Worm (Caenorhabditis elegans) whole organism, L1 larva: ENCODE measurements around the gene stim-1.

ENCODE experiments used
- C34B4.2 ChIP-seq: sonication (generic microtip); optimal IDR thresholded peaks from 2 replicates; lab custom pipeline; 2017; ENCODE audit warnings: mild to moderate bottlenecking, missing genetic modification characterization, missing compliant biosample characterization
- alr-1 ChIP-seq: fragments of 200-800 bp; sonication (Bioruptor generic); optimal IDR thresholded peaks from 2 replicates; lab custom pipeline; 2018; ENCODE audit warnings: borderline replicate concordance, mild to moderate bottlenecking, missing genetic modification characterization, missing compliant biosample characterization
- ama-1 ChIP-seq: fragments of 150-350 bp; optimal IDR thresholded peaks from 2 replicates; lab custom pipeline; 2014
- ceh-8 ChIP-seq: fragments of 200-800 bp; sonication (Bioruptor generic); optimal IDR thresholded peaks from 2 replicates; lab custom pipeline; 2018; ENCODE audit warnings: mild to moderate bottlenecking, missing genetic modification characterization, moderate library complexity, missing compliant biosample characterization
- ceh-82 ChIP-seq, 3 experiments: fragments of 150-350 bp in 1 of 3; sonication (generic microtip) in 2 of 3; optimal IDR thresholded peaks; 2 replicates each; lab custom pipeline; 2014 to 2017; ENCODE audit warnings: missing biosample characterization in 3 of 3, missing genetic modification characterization in 3 of 3
- ceh-90 ChIP-seq: sonication (generic microtip); optimal IDR thresholded peaks from 2 replicates; lab custom pipeline; 2016; ENCODE audit warnings: missing genetic modification characterization, missing compliant biosample characterization
- ces-1 ChIP-seq: fragments of 150-350 bp; optimal IDR thresholded peaks from 2 replicates; lab custom pipeline; 2014; ENCODE audit warnings: missing biosample characterization, missing genetic modification reagents, missing genetic modification characterization
- efl-1 ChIP-seq, 4 experiments: fragments of 150-350 bp; optimal IDR thresholded peaks in 3 of 4; peaks in 1 of 4; 1 replicate in 1 of 4; 2 replicates in 3 of 4; lab custom pipeline; 2014; ENCODE audit warnings: missing biosample characterization in 2 of 4, missing genetic modification characterization in 2 of 4, missing genetic modification reagents in 2 of 4
- efl-3 ChIP-seq: fragments of 200-800 bp; sonication (Bioruptor generic); optimal IDR thresholded peaks from 2 replicates; lab custom pipeline; 2018; ENCODE audit warnings: mild to moderate bottlenecking, missing genetic modification characterization, missing compliant biosample characterization
- egl-27 ChIP-seq, 2 experiments: fragments of 150-350 bp in 1 of 2; sonication (generic microtip); optimal IDR thresholded peaks; 3 replicates each; lab custom pipeline; 2017 to 2018; ENCODE audit warnings: missing biosample characterization in 2 of 2, missing genetic modification characterization in 2 of 2, missing genetic modification reagents in 2 of 2
- ets-5 ChIP-seq: fragments of 200-800 bp; sonication (Bioruptor generic); IDR thresholded peaks from 2 replicates; pipeline ENCODE4 v1.3.6; 2022; ENCODE audit warnings: missing genetic modification characterization, missing compliant biosample characterization
- fkh-10 ChIP-seq: sonication (generic microtip); optimal IDR thresholded peaks from 2 replicates; lab custom pipeline; 2017; ENCODE audit warnings: missing biosample characterization, missing genetic modification reagents, missing genetic modification characterization
- fkh-4 ChIP-seq: sonication (generic microtip); optimal IDR thresholded peaks from 2 replicates; lab custom pipeline; 2016; ENCODE audit warnings: missing compliant biosample characterization, missing genetic modification characterization, borderline replicate concordance
- fkh-8 ChIP-seq: sonication (generic microtip); optimal IDR thresholded peaks from 2 replicates; lab custom pipeline; 2016; ENCODE audit warnings: mild to moderate bottlenecking, missing genetic modification characterization, missing compliant biosample characterization
- grh-1 ChIP-seq: fragments of 200-800 bp; sonication (Bioruptor generic); IDR thresholded peaks from 2 replicates; pipeline ENCODE4 v1.3.6; 2022; ENCODE audit warnings: missing genetic modification reagents, missing genetic modification characterization, missing compliant biosample characterization
- hlh-17 ChIP-seq: fragments of 200-800 bp; sonication (Bioruptor generic); optimal IDR thresholded peaks from 2 replicates; lab custom pipeline; 2018; ENCODE audit warnings: missing genetic modification characterization, mild to moderate bottlenecking, missing compliant biosample characterization, moderate library complexity, borderline replicate concordance
- hpl-2 ChIP-seq: fragments of 150-350 bp; optimal IDR thresholded peaks from 2 replicates; lab custom pipeline; 2014; ENCODE audit warnings: missing biosample characterization, missing genetic modification reagents, missing genetic modification characterization
- jun-1 ChIP-seq: fragments of 150-350 bp; optimal IDR thresholded peaks from 2 replicates; lab custom pipeline; 2014; ENCODE audit warnings: missing biosample characterization, missing genetic modification reagents, missing genetic modification characterization
- lin-14 ChIP-seq: fragments of 200-800 bp; sonication (Bioruptor generic); optimal IDR thresholded peaks from 2 replicates; lab custom pipeline; 2018; ENCODE audit warnings: mild to moderate bottlenecking, missing genetic modification characterization, moderate library complexity, missing compliant biosample characterization
- lin-35 ChIP-seq, 2 experiments: fragments of 150-350 bp; optimal IDR thresholded peaks; 2 replicates each; lab custom pipeline; 2014; ENCODE audit warnings: missing biosample characterization in 2 of 2, missing genetic modification characterization in 2 of 2, missing genetic modification reagents in 2 of 2
- lir-3 ChIP-seq: sonication (generic microtip); optimal IDR thresholded peaks from 2 replicates; lab custom pipeline; 2016; ENCODE audit warnings: mild to moderate bottlenecking, missing genetic modification characterization, moderate library complexity, missing compliant biosample characterization; ENCODE audit not compliant: poor library complexity
- lsy-2 ChIP-seq, 2 experiments: fragments of 150-350 bp; optimal IDR thresholded peaks; 2 replicates each; lab custom pipeline; 2014; ENCODE audit warnings: missing biosample characterization in 2 of 2, missing genetic modification characterization in 2 of 2
- nhr-19 ChIP-seq: fragments of 200-800 bp; sonication (Bioruptor generic); conservative IDR thresholded peaks from 2 replicates; pipeline ENCODE4 v1.3.6; 2022; ENCODE audit warnings: missing genetic modification characterization, missing compliant biosample characterization
- nhr-237 ChIP-seq: fragments of 150-350 bp; optimal IDR thresholded peaks from 2 replicates; lab custom pipeline; 2014; ENCODE audit warnings: missing biosample characterization, missing genetic modification characterization
- nhr-85 ChIP-seq: sonication (generic microtip); peaks from one replicate; lab custom pipeline; 2016; ENCODE audit warnings: missing genetic modification characterization, inconsistent platforms, missing compliant biosample characterization
- pqm-1 ChIP-seq: sonication (generic microtip); optimal IDR thresholded peaks from 3 replicates; lab custom pipeline; 2017; ENCODE audit warnings: missing biosample characterization, missing genetic modification characterization
- sox-4 ChIP-seq: sonication (generic microtip); optimal IDR thresholded peaks from 2 replicates; lab custom pipeline; 2016; ENCODE audit warnings: missing genetic modification characterization, missing compliant biosample characterization
- sup-37 ChIP-seq: fragments of 200-800 bp; sonication (Bioruptor generic); optimal IDR thresholded peaks from 2 replicates; lab custom pipeline; 2018; ENCODE audit warnings: mild to moderate bottlenecking, missing genetic modification characterization, missing compliant biosample characterization
- unc-30 ChIP-seq: sonication (generic microtip); optimal IDR thresholded peaks from 2 replicates; lab custom pipeline; 2017; ENCODE audit warnings: missing biosample characterization, missing genetic modification characterization
- unc-62 ChIP-seq: fragments of 150-350 bp; optimal IDR thresholded peaks from 2 replicates; lab custom pipeline; 2014; ENCODE audit warnings: missing biosample characterization, missing genetic modification reagents, missing genetic modification characterization

Gene stim-1

ce11 chrIII:418649-419048, at the start of gene stim-1:
Gene stim-1, minus strand, starts transcription at chrIII:418749.
- TF ChIP-seq egl-27 (tag; optimal IDR thresholded peaks at IDR 0.05; lab: Kevin White, UChicago) (no peak), lir-3 (tag; lab: Kevin White, UChicago) (no peak), ces-1 (no peak), hlh-17 (GFP tag; lab: Kevin White, UChicago) (no peak), unc-62 (GFP tag; lab: Kevin White, UChicago) (no peak), ets-5 (GFP tag; lab: Robert Waterston, UW) (no peak), lin-35 (GFP tag; optimal IDR thresholded peaks at IDR 0.05; lab: Kevin White, UChicago) (no peak), hpl-2 (no peak), C34B4.2 (tag; lab: Kevin White, UChicago) (no peak), nhr-237 (tag; lab: Kevin White, UChicago) (no peak)
- TF ChIP-seq, all 84 proteins: peak for 0

ce11 chrIII:463711-464110, 45.2 kb upstream of the stim-1 start, which contains the start of gene Y55B1BR.6:
Gene Y55B1BR.6, minus strand, starts transcription at chrIII:463811.
- TF ChIP-seq grh-1 (GFP tag; lab: Robert Waterston, UW) (no peak), fkh-4 (tag; lab: Kevin White, UChicago) (no peak), hlh-17 (GFP tag; lab: Kevin White, UChicago) (no peak), nhr-85 (tag; lab: Kevin White, UChicago) (no peak), ama-1 (lab: Kevin White, UChicago) (no peak), sup-37 (no peak), jun-1 (tag; lab: Kevin White, UChicago) (no peak), efl-3 (GFP tag; lab: Kevin White, UChicago) (no peak)

ce11 chrIII:455793-456192, 37.2 kb upstream of the stim-1 start:
- TF ChIP-seq lin-14 (peak; percentile 56), efl-3 (GFP tag; lab: Kevin White, UChicago) (no peak), lsy-2 (tag; optimal IDR thresholded peaks at IDR 0.05; lab: Kevin White, UChicago) (no peak), fkh-10 (GFP tag; lab: Kevin White, UChicago) (peak; percentile 82), nhr-19 (GFP tag; lab: Robert Waterston, UW) (no peak)

ce11 chrIII:446860-447259, 28.3 kb upstream of the stim-1 start:
- TF ChIP-seq ceh-8 (peak; percentile 91), alr-1 (no peak)
- TF ChIP-seq, all 84 proteins: peak for 1

- peak; percentile 83 for TF ChIP-seq alr-1
Measured at ce11 chrIII:445515-445914, 27.0 kb upstream of the stim-1 start.

ce11 chrIII:444101-444500, 25.6 kb upstream of the stim-1 start, which contains the start of gene Y55B1BR.8:
Gene Y55B1BR.8, plus strand, starts transcription at chrIII:444401.
- no peak for TF ChIP-seq ceh-82 (tag; optimal IDR thresholded peaks at IDR 0.05; lab: Kevin White, UChicago)
- TF ChIP-seq unc-30, result no peak
- TF ChIP-seq lin-35 (GFP tag; optimal IDR thresholded peaks at IDR 0.05; lab: Kevin White, UChicago), result no peak
- TF ChIP-seq fkh-8 (tag; lab: Kevin White, UChicago), result peak; percentile 25
- no peak for TF ChIP-seq pqm-1
- no peak for TF ChIP-seq lin-14
- no peak for TF ChIP-seq ceh-90
- TF ChIP-seq nhr-237 (tag; lab: Kevin White, UChicago), result no peak
- no peak for TF ChIP-seq sox-4 (tag; lab: Kevin White, UChicago)
- peak; percentile 52 for TF ChIP-seq ceh-8
- TF ChIP-seq lsy-2 (tag; optimal IDR thresholded peaks at IDR 0.05; lab: Kevin White, UChicago), result no peak
- no peak for TF ChIP-seq egl-27 (tag; optimal IDR thresholded peaks at IDR 0.05; lab: Kevin White, UChicago)
- no peak for TF ChIP-seq nhr-85 (tag; lab: Kevin White, UChicago)

ce11 chrIII:439926-440325, 21.4 kb upstream of the stim-1 start, which contains the start of gene affl-1:
Gene affl-1, plus strand, starts transcription at chrIII:440226.
- TF ChIP-seq ceh-82 (tag; optimal IDR thresholded peaks at IDR 0.05; lab: Kevin White, UChicago) (no peak), efl-1 (optimal IDR thresholded peaks at IDR 0.05; lab: Kevin White, UChicago) (no peak), efl-1 (GFP tag; optimal IDR thresholded peaks at IDR 0.05 in 1 of 2; lab: Kevin White, UChicago) (peak in 1 of 2 experiments; percentile 60)
- TF ChIP-seq, all 84 proteins: peak for 1
